Worm (Caenorhabditis elegans) whole organism, early embryonic: Measurements from ENCODE around the gene set-5.

Experiments
- B0310.2 ChIP-seq: sonication (generic microtip); optimal IDR thresholded peaks from 2 replicates; lab custom pipeline; 2016; ENCODE audit warnings: mild to moderate bottlenecking, missing genetic modification characterization, missing compliant biosample characterization
- F13C5.2 ChIP-seq: sonication (generic microtip); optimal IDR thresholded peaks from 2 replicates; lab custom pipeline; 2017; ENCODE audit warnings: mild to moderate bottlenecking, missing genetic modification characterization, inconsistent platforms, missing compliant biosample characterization
- aly-1 ChIP-seq: sonication (generic microtip); optimal IDR thresholded peaks from 2 replicates; lab custom pipeline; 2016; ENCODE audit warnings: missing genetic modification characterization, missing compliant biosample characterization
- ama-1 ChIP-seq: fragments of 150-350 bp; optimal IDR thresholded peaks from 2 replicates; lab custom pipeline; 2014
- ceh-13 ChIP-seq: fragments of 200-800 bp; sonication (Bioruptor generic); optimal IDR thresholded peaks from 2 replicates; lab custom pipeline; 2018; ENCODE audit warnings: mild to moderate bottlenecking, missing genetic modification characterization, missing compliant biosample characterization
- ceh-36 ChIP-seq: sonication (generic microtip); optimal IDR thresholded peaks from 2 replicates; lab custom pipeline; 2016; ENCODE audit warnings: missing genetic modification characterization, inconsistent platforms, missing compliant biosample characterization
- ets-7 ChIP-seq: sonication (generic microtip); optimal IDR thresholded peaks from 2 replicates; lab custom pipeline; 2016; ENCODE audit warnings: missing genotype, missing genetic modification characterization, missing compliant biosample characterization
- flt-1 ChIP-seq: fragments of 200-800 bp; sonication (Bioruptor generic); IDR thresholded peaks from 2 replicates; pipeline ENCODE4 v1.3.6; 2022; ENCODE audit warnings: missing genetic modification characterization, missing compliant biosample characterization
- hmbx-1 ChIP-seq: sonication (generic microtip); optimal IDR thresholded peaks from 2 replicates; lab custom pipeline; 2016; ENCODE audit warnings: mild to moderate bottlenecking, missing genetic modification characterization, missing compliant biosample characterization
- hmg-4 ChIP-seq: fragments of 200-800 bp; sonication (Bioruptor generic); optimal IDR thresholded peaks from 2 replicates; lab custom pipeline; 2018; ENCODE audit warnings: mild to moderate bottlenecking, missing genetic modification characterization, missing compliant biosample characterization
- hnd-1 ChIP-seq: sonication (generic microtip); optimal IDR thresholded peaks from 2 replicates; lab custom pipeline; 2016; ENCODE audit warnings: missing genetic modification characterization, missing compliant biosample characterization
- pes-1 ChIP-seq: fragments of 200-800 bp; sonication (Bioruptor generic); IDR thresholded peaks from 2 replicates; pipeline ENCODE4 v1.3.6; 2022; ENCODE audit warnings: missing genetic modification reagents, missing genetic modification characterization, missing compliant biosample characterization
- scrt-1 ChIP-seq: fragments of 200-800 bp; sonication (Bioruptor generic); IDR thresholded peaks from 2 replicates; pipeline ENCODE4 v1.3.6; 2022; ENCODE audit warnings: missing genetic modification characterization, missing compliant biosample characterization
- sea-1 ChIP-seq: fragments of 200-800 bp; sonication (Bioruptor generic); conservative IDR thresholded peaks from 2 replicates; pipeline ENCODE4 v1.3.6; 2022; ENCODE audit warnings: missing genetic modification characterization, missing compliant biosample characterization
- tbx-11 ChIP-seq: fragments of 200-800 bp; sonication (Bioruptor generic); IDR thresholded peaks from 2 replicates; pipeline ENCODE4 v1.3.6; 2022; ENCODE audit warnings: missing genetic modification characterization, missing compliant biosample characterization
- tbx-37 ChIP-seq: fragments of 200-800 bp; sonication (Bioruptor generic); conservative IDR thresholded peaks from 2 replicates; pipeline ENCODE4 v1.3.6; 2022; ENCODE audit warnings: missing genetic modification reagents, missing genetic modification characterization, missing compliant biosample characterization
- tra-4 ChIP-seq: sonication (generic microtip); optimal IDR thresholded peaks from 2 replicates; lab custom pipeline; 2017; ENCODE audit warnings: missing genetic modification characterization, missing compliant biosample characterization

set-5 gene

ce11 chrV:14696604-14697307 lies 2.0 kb upstream of the set-5 start, which contains the start of gene unc-112:
TSS of gene unc-112 (minus strand) at chrV:14696654.
- TF ChIP-seq ceh-36 (no peak), F13C5.2 (tag; lab: Kevin White, UChicago) (peak; percentile 79), sea-1 (GFP tag; lab: Robert Waterston, UW) (no peak), ets-7 (tag; lab: Kevin White, UChicago) (peak; percentile 45), hmg-4 (GFP tag; lab: Kevin White, UChicago) (peak; percentile 91), ama-1 (lab: Kevin White, UChicago) (no peak), B0310.2 (no peak), tbx-37 (GFP tag; lab: Robert Waterston, UW) (0 out of 2 replicates have a peak, but pooled peaks have one; percentile 4), flt-1 (GFP tag; lab: Robert Waterston, UW) (no peak), aly-1 (tag; lab: Kevin White, UChicago) (peak; percentile 87), tbx-11 (GFP tag; lab: Robert Waterston, UW) (0 out of 2 replicates have a peak, but pooled peaks have one; percentile 12)

- no peak for TF ChIP-seq ceh-13 (GFP tag; lab: Kevin White, UChicago)
- no peak for TF ChIP-seq tra-4 (tag; lab: Kevin White, UChicago)
- no peak for TF ChIP-seq aly-1 (tag; lab: Kevin White, UChicago)
- TF ChIP-seq tbx-37 (GFP tag; lab: Robert Waterston, UW) = no peak
- no peak for TF ChIP-seq hmbx-1 (tag; lab: Kevin White, UChicago)
- no peak for TF ChIP-seq tbx-11 (GFP tag; lab: Robert Waterston, UW)
- TF ChIP-seq ceh-36 = no peak
- no peak for TF ChIP-seq flt-1 (GFP tag; lab: Robert Waterston, UW)
- TF ChIP-seq B0310.2 = no peak
- no peak for TF ChIP-seq scrt-1 (GFP tag; lab: Robert Waterston, UW)
- TF ChIP-seq hmg-4 (GFP tag; lab: Kevin White, UChicago) = no peak
- TF ChIP-seq F13C5.2 (tag; lab: Kevin White, UChicago) = no peak
- TF ChIP-seq sea-1 (GFP tag; lab: Robert Waterston, UW) = no peak
- TF ChIP-seq ama-1 (lab: Kevin White, UChicago) = no peak
- TF ChIP-seq pes-1 (GFP tag; lab: Robert Waterston, UW) = no peak
- TF ChIP-seq hnd-1 (tag; lab: Kevin White, UChicago) = no peak
- no peak for TF ChIP-seq ets-7 (tag; lab: Kevin White, UChicago)
These were observed 761 bp upstream of the set-5 start for ce11 chrV:14698005-14698404.

ce11 chrV:14707958-14708357 lies 9.2 kb downstream of the set-5 start, which contains the start of gene R08A2.9:
TSS of gene R08A2.9 (plus strand) at chrV:14708258.
- TF ChIP-seq ets-7 (tag; lab: Kevin White, UChicago) = no peak

ce11 chrV:14711077-14711476 lies 12.3 kb downstream of the set-5 start, which contains the start of gene ssp-33:
TSS of gene ssp-33 (plus strand) at chrV:14711377.
- TF ChIP-seq scrt-1 (GFP tag; lab: Robert Waterston, UW) = no peak
- no peak for TF ChIP-seq pes-1 (GFP tag; lab: Robert Waterston, UW)
- no peak for TF ChIP-seq hnd-1 (tag; lab: Kevin White, UChicago)
- TF ChIP-seq hmg-4 (GFP tag; lab: Kevin White, UChicago) = no peak
- no peak for TF ChIP-seq hmbx-1 (tag; lab: Kevin White, UChicago)
- TF ChIP-seq B0310.2 = no peak
- no peak for TF ChIP-seq ama-1 (lab: Kevin White, UChicago)
- no peak for TF ChIP-seq aly-1 (tag; lab: Kevin White, UChicago)
- no peak for TF ChIP-seq flt-1 (GFP tag; lab: Robert Waterston, UW)
- no peak for TF ChIP-seq sea-1 (GFP tag; lab: Robert Waterston, UW)
- no peak for TF ChIP-seq ceh-13 (GFP tag; lab: Kevin White, UChicago)
- TF ChIP-seq ets-7 (tag; lab: Kevin White, UChicago) = no peak
- no peak for TF ChIP-seq ceh-36
- no peak for TF ChIP-seq tbx-11 (GFP tag; lab: Robert Waterston, UW)

- TF ChIP-seq scrt-1 (GFP tag; lab: Robert Waterston, UW) = no peak
These were observed 13.6 kb downstream of the set-5 start, which contains the start of gene R08A2.5 for ce11 chrV:14712316-14712715. TSS of gene R08A2.5 (plus strand) at chrV:14712616.

- TF ChIP-seq hmbx-1 (tag; lab: Kevin White, UChicago) (no peak), pes-1 (GFP tag; lab: Robert Waterston, UW) (no peak), tbx-37 (GFP tag; lab: Robert Waterston, UW) (no peak), F13C5.2 (tag; lab: Kevin White, UChicago) (no peak), sea-1 (GFP tag; lab: Robert Waterston, UW) (no peak), ets-7 (tag; lab: Kevin White, UChicago) (no peak), ceh-13 (GFP tag; lab: Kevin White, UChicago) (no peak), hmg-4 (GFP tag; lab: Kevin White, UChicago) (no peak), aly-1 (tag; lab: Kevin White, UChicago) (no peak), tbx-11 (GFP tag; lab: Robert Waterston, UW) (no peak)
These were observed 16.8 kb downstream of the set-5 start, which contains the start of gene R08A2.2 for ce11 chrV:14715608-14716007. TSS of gene R08A2.2 (minus strand) at chrV:14715708.

ce11 chrV:14716114-14716513 lies 17.3 kb downstream of the set-5 start, which contains the start of gene fbxa-147:
TSS of gene fbxa-147 (plus strand) at chrV:14716499.
- TF ChIP-seq hnd-1 (tag; lab: Kevin White, UChicago) = no peak
- no peak for TF ChIP-seq ama-1 (lab: Kevin White, UChicago)
- no peak for TF ChIP-seq tra-4 (tag; lab: Kevin White, UChicago)
- TF ChIP-seq F13C5.2 (tag; lab: Kevin White, UChicago) = no peak
- no peak for TF ChIP-seq ceh-36
- TF ChIP-seq ceh-13 (GFP tag; lab: Kevin White, UChicago) = no peak
- no peak for TF ChIP-seq sea-1 (GFP tag; lab: Robert Waterston, UW)
- no peak for TF ChIP-seq hmbx-1 (tag; lab: Kevin White, UChicago)
- no peak for TF ChIP-seq tbx-11 (GFP tag; lab: Robert Waterston, UW)
- TF ChIP-seq aly-1 (tag; lab: Kevin White, UChicago) = no peak
- TF ChIP-seq ets-7 (tag; lab: Kevin White, UChicago) = no peak
- no peak for TF ChIP-seq scrt-1 (GFP tag; lab: Robert Waterston, UW)
- TF ChIP-seq pes-1 (GFP tag; lab: Robert Waterston, UW) = no peak
